Fruit fly (Drosophila melanogaster) whole organism, prepupa: ENCODE measurements around the gene Dsor1.
A peak's percentile ranks its signal among the peaks of the same experiment; 100 is the strongest.

Experiments used
- CG10631 ChIP-seq: fragments of 200-800 bp; sonication (Bioruptor generic); optimal IDR thresholded peaks from 2 replicates; lab custom pipeline; 2016; ENCODE audit warnings: missing biosample characterization, missing genetic modification characterization
- CG11762 ChIP-seq: fragments of 200-800 bp; sonication (Bioruptor generic); optimal IDR thresholded peaks from 3 replicates; lab custom pipeline; 2016; ENCODE audit warnings: missing biosample characterization, missing genetic modification characterization; ENCODE audit not compliant: insufficient read depth
- CG11902 ChIP-seq: fragments of 200-800 bp; sonication (Bioruptor generic); optimal IDR thresholded peaks from 3 replicates; lab custom pipeline; 2016; ENCODE audit warnings: missing biosample characterization, missing genetic modification characterization
- CG16779 ChIP-seq: fragments of 200-800 bp; sonication (Bioruptor generic); optimal IDR thresholded peaks from 3 replicates; lab custom pipeline; 2017; ENCODE audit warnings: missing biosample characterization, mild to moderate bottlenecking, missing genetic modification characterization
- CG3032 ChIP-seq: fragments of 200-800 bp; optimal IDR thresholded peaks from 2 replicates; lab custom pipeline; 2019; ENCODE audit warnings: missing biosample characterization, mild to moderate bottlenecking, missing genetic modification characterization, moderate library complexity
- CG31627 ChIP-seq: fragments of 200-800 bp; sonication (Bioruptor generic); optimal IDR thresholded peaks from 3 replicates; lab custom pipeline; 2016; ENCODE audit warnings: missing biosample characterization, missing genetic modification characterization
- CG3919 ChIP-seq: fragments of 200-800 bp; sonication (Bioruptor generic); optimal IDR thresholded peaks from 3 replicates; lab custom pipeline; 2016; ENCODE audit warnings: missing biosample characterization, missing genetic modification characterization
- CG4318 ChIP-seq: fragments of 200-800 bp; sonication (Bioruptor generic); optimal IDR thresholded peaks from 3 replicates; lab custom pipeline; 2017; ENCODE audit warnings: missing biosample characterization, mild to moderate bottlenecking, missing genetic modification characterization
- CG6276 ChIP-seq: fragments of 200-800 bp; sonication (Bioruptor generic); optimal IDR thresholded peaks from 2 replicates; lab custom pipeline; 2017; ENCODE audit warnings: missing biosample characterization, mild to moderate bottlenecking, missing genetic modification characterization
- CG6792 ChIP-seq: fragments of 200-800 bp; sonication (Bioruptor generic); optimal IDR thresholded peaks from 3 replicates; lab custom pipeline; 2016; ENCODE audit warnings: missing biosample characterization, missing genetic modification characterization
- CG8119 ChIP-seq: fragments of 200-800 bp; sonication (Bioruptor generic); IDR thresholded peaks from 3 replicates; pipeline ENCODE4 v1.3.6; 2022; ENCODE audit warnings: missing biosample characterization, missing genetic modification characterization
- CG8319 ChIP-seq: fragments of 200-800 bp; sonication (Bioruptor generic); optimal IDR thresholded peaks from 3 replicates; lab custom pipeline; 2016; ENCODE audit warnings: missing biosample characterization, missing genetic modification characterization
- CG8632 ChIP-seq: fragments of 200-800 bp; sonication (Bioruptor generic); optimal IDR thresholded peaks from 3 replicates; lab custom pipeline; 2016; ENCODE audit warnings: missing biosample characterization, missing genetic modification characterization
- Eip75B ChIP-seq: fragments of 200-800 bp; sonication (Bioruptor generic); optimal IDR thresholded peaks from 3 replicates; lab custom pipeline; 2016; ENCODE audit warnings: missing biosample characterization, missing genetic modification characterization
- Eip78C ChIP-seq: fragments of 200-800 bp; sonication (Bioruptor generic); peaks from one replicate; lab custom pipeline; 2016; ENCODE audit warnings: missing biosample characterization, missing genetic modification characterization
- Eip93F ChIP-seq: fragments of 200-800 bp; sonication (Bioruptor generic); optimal IDR thresholded peaks from 2 replicates; lab custom pipeline; 2016; ENCODE audit warnings: missing biosample characterization, mild to moderate bottlenecking, missing genetic modification characterization
- Ets96B ChIP-seq: fragments of 200-800 bp; optimal IDR thresholded peaks from 2 replicates; lab custom pipeline; 2019; ENCODE audit warnings: missing biosample characterization, mild to moderate bottlenecking, missing genetic modification characterization, moderate library complexity
- Hr38 ChIP-seq: sonication (Bioruptor generic); optimal IDR thresholded peaks from 2 replicates; lab custom pipeline; 2016; ENCODE audit warnings: missing biosample characterization, missing genetic modification characterization
- Hr39 ChIP-seq: fragments of 200-800 bp; sonication (Bioruptor generic); optimal IDR thresholded peaks from 2 replicates; lab custom pipeline; 2016; ENCODE audit warnings: missing biosample characterization, missing genetic modification characterization
- Hr4 ChIP-seq: fragments of 200-800 bp; sonication (Bioruptor generic); optimal IDR thresholded peaks from 3 replicates; lab custom pipeline; 2016; ENCODE audit warnings: missing biosample characterization, missing genetic modification characterization
- Lpt ChIP-seq: fragments of 200-800 bp; sonication (Bioruptor generic); optimal IDR thresholded peaks from 3 replicates; lab custom pipeline; 2016; ENCODE audit warnings: missing biosample characterization, missing genetic modification characterization
- Met ChIP-seq: fragments of 200-800 bp; sonication (Bioruptor generic); optimal IDR thresholded peaks from 3 replicates; lab custom pipeline; 2016; ENCODE audit warnings: missing biosample characterization, missing genetic modification characterization
- OdsH ChIP-seq: fragments of 200-800 bp; sonication (Bioruptor generic); optimal IDR thresholded peaks from 3 replicates; lab custom pipeline; 2016; ENCODE audit warnings: missing biosample characterization, missing genetic modification characterization
- Sox102F ChIP-seq: fragments of 200-800 bp; sonication (Bioruptor generic); optimal IDR thresholded peaks from 2 replicates; lab custom pipeline; 2016; ENCODE audit warnings: missing biosample characterization, mild to moderate bottlenecking, missing genetic modification characterization
- Sox15 ChIP-seq: fragments of 200-800 bp; sonication (Bioruptor generic); optimal IDR thresholded peaks from 3 replicates; lab custom pipeline; 2016; ENCODE audit warnings: missing biosample characterization, missing genetic modification characterization
- achi ChIP-seq: fragments of 200-800 bp; sonication (Bioruptor generic); optimal IDR thresholded peaks from 3 replicates; lab custom pipeline; 2016; ENCODE audit warnings: missing biosample characterization, missing genetic modification characterization
- acj6 ChIP-seq: fragments of 200-800 bp; sonication (Bioruptor generic); optimal IDR thresholded peaks from 3 replicates; lab custom pipeline; 2016; ENCODE audit warnings: missing biosample characterization, missing genetic modification characterization
- dsx ChIP-seq: fragments of 200-800 bp; optimal IDR thresholded peaks from 3 replicates; lab custom pipeline; 2019; ENCODE audit warnings: missing biosample characterization, mild to moderate bottlenecking, missing genetic modification characterization, moderate library complexity; ENCODE audit not compliant: poor library complexity, severe bottlenecking
- fd59A ChIP-seq: fragments of 200-800 bp; sonication (Bioruptor generic); optimal IDR thresholded peaks from 2 replicates; lab custom pipeline; 2017; ENCODE audit warnings: missing biosample characterization, mild to moderate bottlenecking, missing genetic modification characterization, missing genetic modification reagents
- fd85E ChIP-seq: fragments of 200-800 bp; sonication (Bioruptor generic); optimal IDR thresholded peaks from 3 replicates; lab custom pipeline; 2016; ENCODE audit warnings: missing biosample characterization, missing genetic modification characterization
- net ChIP-seq: fragments of 200-800 bp; sonication (Bioruptor generic); optimal IDR thresholded peaks from 3 replicates; lab custom pipeline; 2016; ENCODE audit warnings: missing biosample characterization, missing genetic modification characterization
- pdm3 ChIP-seq: fragments of 200-800 bp; sonication (Bioruptor generic); optimal IDR thresholded peaks from 3 replicates; lab custom pipeline; 2016; ENCODE audit warnings: missing biosample characterization, missing genetic modification characterization
- salr ChIP-seq, 2 experiments: fragments of 200-800 bp; sonication (Bioruptor generic); optimal IDR thresholded peaks; 3 replicates each; lab custom pipeline; 2016 to 2018; ENCODE audit warnings: missing biosample characterization in 2 of 2, missing genetic modification characterization in 2 of 2, mild to moderate bottlenecking in 1 of 2
- spab ChIP-seq: fragments of 200-800 bp; sonication (Bioruptor generic); optimal IDR thresholded peaks from 2 replicates; lab custom pipeline; 2017; ENCODE audit warnings: missing biosample characterization, mild to moderate bottlenecking, missing genetic modification characterization, missing genetic modification reagents
- ss ChIP-seq, 2 experiments: fragments of 200-800 bp; sonication (Bioruptor generic); optimal IDR thresholded peaks; 2 replicates in 1 of 2; 3 replicates in 1 of 2; lab custom pipeline; 2017 to 2018; ENCODE audit warnings: mild to moderate bottlenecking in 2 of 2, missing biosample characterization in 2 of 2, missing genetic modification characterization in 2 of 2, moderate library complexity in 1 of 2
- svp ChIP-seq: fragments of 200-800 bp; sonication (Bioruptor generic); peaks from one replicate; lab custom pipeline; 2016; ENCODE audit warnings: missing biosample characterization, missing genetic modification characterization
- topi ChIP-seq: fragments of 200-800 bp; sonication (Bioruptor generic); optimal IDR thresholded peaks from 3 replicates; lab custom pipeline; 2016; ENCODE audit warnings: missing biosample characterization, missing genetic modification characterization

Gene Dsor1

DNA sequence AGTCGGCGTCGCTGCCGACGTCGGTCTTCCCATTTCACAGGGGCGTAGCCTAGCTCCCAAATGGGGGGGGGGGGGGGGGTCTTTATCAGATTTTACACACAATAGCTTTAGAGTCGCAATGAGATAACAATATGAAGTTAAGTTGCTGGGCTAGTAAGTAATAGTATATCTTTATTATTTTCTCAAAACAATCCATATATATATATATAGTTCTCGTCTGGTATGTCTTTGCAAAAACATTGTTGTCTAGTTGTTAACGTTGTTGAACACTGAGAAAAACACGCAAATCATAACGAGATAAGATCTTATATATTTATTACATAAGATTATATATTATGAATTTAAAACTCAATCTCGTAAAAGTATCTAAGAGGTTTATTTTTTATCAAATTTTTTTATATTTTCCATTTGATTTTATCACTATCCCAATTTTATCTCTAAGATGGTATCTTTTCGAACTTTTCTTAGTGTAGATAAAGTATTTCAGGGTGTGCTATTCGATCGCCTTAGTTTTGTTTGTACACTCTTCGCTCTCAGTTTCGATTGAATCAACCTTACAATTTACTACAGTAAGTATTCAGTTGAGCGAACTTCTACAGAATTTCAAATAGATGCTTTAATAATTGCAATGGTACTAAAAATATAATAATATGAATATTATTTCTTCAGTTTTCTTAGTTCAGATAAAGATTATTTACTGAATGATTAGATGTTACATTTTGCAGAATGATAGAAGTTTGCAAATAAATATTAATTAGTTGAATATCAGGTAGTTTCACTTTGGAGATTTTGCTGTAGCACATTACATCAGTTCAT lies 45.1 kb upstream of the Dsor1 start (continued):
- TF ChIP-seq spab, result peak; percentile 20
- TF ChIP-seq Eip78C (GFP tag; lab: Kevin White, UChicago), result peak; percentile 52
- TF ChIP-seq pdm3, result peak; percentile 38
- TF ChIP-seq Ets96B (tag; lab: Kevin White, UChicago), result peak; percentile 63
- peak; percentile 5 for TF ChIP-seq Sox102F (GFP tag; lab: Kevin White, UChicago)
- TF ChIP-seq CG3919, result peak; percentile 42
- peak; percentile 47 for TF ChIP-seq achi (GFP tag; lab: Kevin White, UChicago)
- TF ChIP-seq CG8632 (GFP tag; lab: Kevin White, UChicago), result no peak
- no peak for TF ChIP-seq Eip75B (GFP tag; lab: Kevin White, UChicago)
- no peak for TF ChIP-seq Sox15 (GFP tag; lab: Kevin White, UChicago)
- TF ChIP-seq Lpt (GFP tag; lab: Kevin White, UChicago), result no peak
- TF ChIP-seq Met, result no peak
- no peak for TF ChIP-seq CG8319 (GFP tag; lab: Kevin White, UChicago)
- TF ChIP-seq CG6276, result peak; percentile 70
- peak; percentile 2 for TF ChIP-seq OdsH (GFP tag; lab: Kevin White, UChicago)
- TF ChIP-seq dsx (GFP tag; lab: Kevin White, UChicago), result peak; percentile 54
- no peak for TF ChIP-seq topi (GFP tag; lab: Kevin White, UChicago)
- TF ChIP-seq Hr4 (GFP tag; lab: Kevin White, UChicago), result peak; percentile 16
- peak; percentile 64; the same call in 2 of the 3 replicates for TF ChIP-seq CG8119 (GFP tag; lab: Robert Waterston, UW)
- no peak for TF ChIP-seq fd85E
- no peak for TF ChIP-seq Hr38 (GFP tag; lab: Kevin White, UChicago)
- no peak for TF ChIP-seq net (GFP tag; lab: Kevin White, UChicago)
- TF ChIP-seq CG11762, result peak; percentile 24
- peak; percentile 26 for TF ChIP-seq fd59A (GFP tag; lab: Kevin White, UChicago)
- peak; percentile 16 for TF ChIP-seq acj6 (GFP tag; lab: Kevin White, UChicago)
- TF ChIP-seq salr (GFP tag; optimal IDR thresholded peaks at IDR 0.05; lab: Kevin White, UChicago), result peak; percentile 20 to 48
- TF ChIP-seq CG3032 (tag; lab: Kevin White, UChicago), result peak; percentile 48
- TF ChIP-seq Eip93F (GFP tag; lab: Kevin White, UChicago), result no peak
- TF ChIP-seq CG16779, result peak; percentile 27
- TF ChIP-seq CG4318 (GFP tag; lab: Kevin White, UChicago), result peak; percentile 54
- TF ChIP-seq Hr39 (GFP tag; lab: Kevin White, UChicago), result no peak
- peak; percentile 13 for TF ChIP-seq CG6792 (GFP tag; lab: Kevin White, UChicago)
- peak in 1 of 2 experiments; percentile 10 for TF ChIP-seq ss (GFP tag; optimal IDR thresholded peaks at IDR 0.05; lab: Kevin White, UChicago)

DNA sequence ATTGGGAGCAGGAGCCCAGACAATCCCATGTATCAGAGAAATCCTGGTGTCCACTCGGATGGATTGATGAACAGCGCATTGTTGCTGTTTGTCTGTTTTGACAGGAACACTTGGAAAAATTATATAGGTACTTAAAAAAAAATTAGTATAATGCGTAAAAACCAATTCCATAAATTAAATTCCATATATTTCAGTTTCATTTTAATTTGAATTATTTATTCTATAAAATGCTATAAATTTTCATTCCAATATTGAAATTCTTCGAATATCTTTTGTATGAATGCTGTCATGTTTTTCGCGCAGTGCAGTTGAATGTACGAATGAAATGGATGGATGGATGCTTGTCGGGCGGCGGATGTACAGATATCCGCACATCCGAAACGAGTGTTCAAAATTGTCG lies 36.4 kb upstream of the Dsor1 start, which contains the start of gene SmydA-9:
TSS of gene SmydA-9 (minus strand) at position 101 of the 400 bp plus-strand sequence.
- TF ChIP-seq svp (GFP tag; lab: Kevin White, UChicago) (peak; percentile 23), Eip78C (GFP tag; lab: Kevin White, UChicago) (peak; percentile 30), CG11902 (no peak), CG31627 (GFP tag; lab: Kevin White, UChicago) (no peak), CG10631 (GFP tag; lab: Kevin White, UChicago) (no peak), CG3919 (no peak), Sox15 (GFP tag; lab: Kevin White, UChicago) (no peak), topi (GFP tag; lab: Kevin White, UChicago) (peak; percentile 10)

DNA sequence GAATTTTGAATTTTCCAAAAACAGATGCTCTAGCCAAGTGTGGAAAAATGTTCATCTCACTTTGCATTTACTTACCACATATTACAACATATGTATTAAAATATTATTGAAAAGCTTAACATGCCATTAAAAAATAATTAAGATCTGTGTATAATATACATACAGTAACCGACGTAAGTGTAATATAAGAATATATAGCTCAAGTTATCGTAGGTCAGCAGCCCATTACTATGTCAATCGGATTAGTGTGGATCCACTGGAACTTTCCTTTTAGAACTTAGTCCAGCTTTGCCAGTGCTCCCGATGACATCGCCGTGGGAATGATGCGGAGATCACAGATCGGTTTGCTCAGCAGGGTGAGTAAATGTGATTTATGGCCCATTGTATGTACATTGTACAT lies 32.6 kb upstream of the Dsor1 start, which contains the start of gene Obp8a:
TSS of gene Obp8a (plus strand) at position 301 of the 400 bp plus-strand sequence.
- no peak for TF ChIP-seq OdsH (GFP tag; lab: Kevin White, UChicago)
- TF ChIP-seq svp (GFP tag; lab: Kevin White, UChicago), result peak; percentile 37
